Fruit fly (Drosophila melanogaster) whole organism, larva: ENCODE data around the gene RnpS1.

Experiments
- noc ChIP-seq: fragments of 200-800 bp; sonication (Bioruptor generic); optimal IDR thresholded peaks from 3 replicates; lab custom pipeline; 2019; ENCODE audit warnings: missing biosample characterization, mild to moderate bottlenecking, missing genetic modification characterization, moderate library complexity

Gene RnpS1

dm6 chr3R:9551659-9552435 is at the start of gene RnpS1, which contains the start of gene mura:
TSS of gene RnpS1 (plus strand) at chr3R:9552034.
TSS of gene mura (minus strand) at chr3R:9551806.
- peak; percentile 61 for TF ChIP-seq noc

DNA sequence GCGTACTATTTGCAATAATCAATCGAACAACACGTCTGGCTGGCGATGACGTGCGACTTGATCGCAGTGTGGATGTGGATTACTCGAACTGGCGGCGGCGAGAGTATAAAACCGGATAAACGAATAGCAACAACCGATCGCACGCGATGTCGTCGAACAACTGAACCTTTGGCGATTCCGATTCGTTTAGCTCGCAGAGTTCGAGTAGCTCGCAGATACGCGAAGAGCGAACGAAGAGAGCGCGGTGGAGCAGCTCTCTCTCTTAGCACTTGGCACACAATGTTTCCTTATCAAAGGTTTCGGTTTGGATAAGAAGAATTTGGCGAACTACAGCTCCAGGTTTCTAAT is 49.4 kb upstream of the RnpS1 start, which contains the start of gene RhoL:
RhoL (minus strand) TSS at position 166 of the 348 bp plus-strand sequence.
- peak; percentile 54 for TF ChIP-seq noc

DNA sequence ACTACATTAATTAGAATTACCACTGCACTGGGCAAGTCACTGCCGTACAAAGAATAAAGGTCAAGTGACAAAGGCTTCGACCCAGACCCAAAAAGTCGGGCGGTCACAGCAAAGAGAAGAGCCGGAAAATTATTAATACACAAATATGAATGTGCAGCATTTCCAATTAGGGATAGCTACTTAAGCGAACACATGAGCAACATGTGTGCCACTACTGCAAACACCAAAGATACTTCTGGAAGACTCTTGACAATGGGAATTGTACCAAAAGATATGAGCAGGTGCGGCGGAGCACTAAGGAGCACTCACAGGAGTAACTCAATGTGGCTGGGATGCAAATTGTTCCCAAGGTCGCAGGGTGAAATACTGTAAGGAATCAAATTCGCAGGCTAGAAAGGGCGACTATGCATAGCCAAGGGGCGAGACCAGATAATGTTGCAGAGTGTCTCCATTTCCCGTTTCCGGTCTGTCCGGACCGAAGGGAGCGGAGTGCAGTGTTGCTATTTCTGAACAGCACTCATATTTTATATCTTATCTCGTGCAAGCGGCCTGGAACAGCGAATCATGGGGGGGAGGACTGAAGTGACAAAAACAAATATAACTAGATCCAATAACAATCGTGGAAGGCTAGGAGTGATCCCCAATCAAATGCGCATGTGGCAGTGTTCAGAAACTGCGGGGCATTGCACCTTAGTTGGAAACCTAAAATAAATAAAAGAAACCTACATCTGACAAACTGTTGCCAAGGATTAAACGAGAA is 48.3 kb upstream of the RnpS1 start:
- no peak for TF ChIP-seq noc

dm6 chr3R:9504355-9504754 is 47.5 kb upstream of the RnpS1 start, which contains the start of gene CG8149:
TSS of gene CG8149 (plus strand) at chr3R:9504656.
- peak; percentile 13 for TF ChIP-seq noc

DNA sequence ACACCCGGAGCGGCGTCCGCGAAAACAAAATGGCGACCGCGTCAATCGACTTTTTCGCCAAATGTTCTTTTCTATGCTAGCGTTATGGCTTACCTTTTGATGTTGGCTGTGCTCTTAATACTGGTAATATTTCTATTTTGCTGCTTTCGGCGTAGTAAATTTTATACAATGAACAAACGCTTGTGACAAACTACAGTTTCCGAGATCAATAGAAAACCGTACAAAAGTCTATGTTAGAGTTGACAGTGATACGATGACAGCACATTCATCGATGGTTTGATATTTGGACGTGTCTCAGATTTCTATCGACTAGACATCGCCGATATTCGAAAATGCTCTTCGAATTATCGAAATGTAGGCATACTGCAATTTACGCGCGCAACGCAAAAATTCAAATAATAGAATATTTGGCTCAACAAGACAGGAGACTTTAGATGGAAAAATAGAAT is 41.7 kb upstream of the RnpS1 start, which contains the start of gene rump:
rump (minus strand) TSS at position 255 of the 449 bp plus-strand sequence.
- TF ChIP-seq noc: no peak

DNA sequence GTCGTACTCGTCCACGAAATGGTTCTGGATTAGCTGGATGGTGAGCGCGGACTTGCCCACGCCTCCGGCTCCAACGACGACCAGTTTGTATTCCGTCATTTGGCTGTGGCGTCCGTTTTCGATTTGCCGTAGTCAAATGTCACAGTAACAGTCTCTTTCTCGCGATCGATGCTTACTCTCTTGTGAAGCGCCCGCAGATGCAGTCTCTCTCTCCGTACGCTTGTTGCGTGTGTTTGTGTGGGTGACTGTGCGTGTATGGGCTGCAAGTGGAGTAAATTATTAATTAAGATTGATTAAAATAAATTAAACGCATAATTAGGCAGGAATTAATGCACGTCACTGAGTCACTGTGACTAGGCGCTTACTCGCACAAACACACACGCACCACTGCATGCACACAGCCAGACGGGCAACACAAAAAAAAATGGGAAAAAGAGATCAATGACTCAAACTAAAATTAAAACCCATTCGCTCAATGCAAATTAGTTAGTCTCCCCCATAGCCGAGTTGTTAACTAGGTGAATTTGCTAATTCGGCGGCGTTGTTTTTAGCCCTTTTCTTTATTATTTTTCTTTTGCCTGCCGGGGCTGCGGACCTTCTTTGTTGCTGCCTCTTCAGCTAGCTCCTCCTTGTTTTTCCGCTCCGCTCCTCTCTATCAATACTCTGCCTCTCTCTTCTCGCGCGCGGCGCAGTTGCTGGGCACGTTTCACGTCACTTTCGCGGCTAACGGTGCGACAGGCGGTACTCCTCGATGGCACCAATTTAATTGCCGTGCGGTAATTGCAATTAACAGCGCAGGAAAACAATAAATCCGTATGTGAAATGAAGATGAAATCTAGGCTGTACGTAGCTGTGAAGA is 39.4 kb upstream of the RnpS1 start:
- TF ChIP-seq noc: no peak

DNA sequence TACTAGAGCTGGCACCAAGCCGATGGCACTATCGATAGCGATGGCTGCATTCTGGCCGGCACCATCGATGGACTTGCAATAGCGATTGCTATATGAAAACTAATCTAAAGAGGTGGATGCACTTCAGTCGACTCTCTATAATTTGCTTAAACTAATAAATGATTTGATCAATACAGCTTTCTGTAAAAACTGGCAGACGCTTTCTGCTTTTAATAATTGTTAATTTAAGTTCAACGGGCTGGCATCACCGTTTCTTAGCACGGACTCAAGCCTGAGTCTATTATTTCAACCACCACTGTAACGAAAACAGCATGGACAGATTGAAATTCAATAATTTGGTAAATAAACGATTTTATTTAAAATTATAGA is 38.8 kb upstream of the RnpS1 start, which contains the start of the genes Ras85D and Rlb1:
Ras85D (minus strand) TSS at position 16 of the 369 bp plus-strand sequence.
Rlb1 (plus strand) TSS at position 276 of the 369 bp plus-strand sequence.
- peak; percentile 75 for TF ChIP-seq noc

dm6 chr3R:9515860-9516344 is 35.9 kb upstream of the RnpS1 start, which contains the start of the genes mRpL47, CG8176 and Kdm3:
TSS of gene mRpL47 (minus strand) at chr3R:9515908.
TSS of gene CG8176 (plus strand) at chr3R:9516007.
TSS of gene Kdm3 (plus strand) at chr3R:9516007.
- peak; percentile 42 for TF ChIP-seq noc

- TF ChIP-seq noc: no peak
These were observed 35.4 kb upstream of the RnpS1 start for dm6 chr3R:9516400-9516852.

DNA sequence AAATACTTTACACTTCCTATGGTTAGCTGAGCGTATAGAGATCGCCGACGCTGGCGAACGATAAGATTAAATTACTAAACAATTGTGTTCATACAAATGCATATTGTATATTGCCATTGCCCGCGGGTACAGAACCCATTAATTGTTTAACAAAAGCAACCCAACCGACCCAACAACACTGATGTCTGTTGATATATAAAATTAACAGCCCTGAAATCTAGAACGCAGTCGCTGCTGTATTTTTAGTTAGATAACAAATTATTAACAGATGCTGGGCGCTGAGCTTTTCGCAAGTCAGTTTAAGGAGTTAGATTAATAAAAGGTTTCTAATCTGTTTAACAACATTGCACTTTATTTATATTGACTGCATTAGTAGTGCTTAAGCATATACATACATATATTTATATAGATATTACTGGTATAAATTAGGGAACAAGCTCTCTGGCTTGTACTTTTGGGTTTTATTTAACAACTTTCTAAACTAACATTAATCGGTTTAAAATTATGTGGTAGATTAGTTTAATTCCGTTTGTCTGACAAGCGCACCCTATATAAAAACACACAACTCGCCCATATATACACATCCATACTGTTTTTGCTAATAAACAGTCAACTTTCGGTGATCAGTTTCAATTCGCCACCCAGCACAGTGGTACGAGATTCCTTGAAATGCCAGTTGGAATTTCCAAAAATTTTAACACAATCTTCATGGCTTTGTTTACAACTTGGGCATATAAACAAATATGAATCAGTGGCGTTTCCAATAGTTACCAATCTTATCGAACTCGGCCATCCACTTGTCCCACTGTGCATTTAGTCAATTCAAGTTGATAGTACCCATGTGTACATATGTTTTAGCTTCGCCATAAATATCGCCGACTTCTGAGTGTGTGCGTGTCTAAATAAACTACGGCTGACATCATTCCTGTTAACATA is 23.7 kb upstream of the RnpS1 start:
- TF ChIP-seq noc: peak; percentile 96

- TF ChIP-seq noc: no peak
These were observed 22.4 kb upstream of the RnpS1 start for dm6 chr3R:9529387-9529897.

DNA sequence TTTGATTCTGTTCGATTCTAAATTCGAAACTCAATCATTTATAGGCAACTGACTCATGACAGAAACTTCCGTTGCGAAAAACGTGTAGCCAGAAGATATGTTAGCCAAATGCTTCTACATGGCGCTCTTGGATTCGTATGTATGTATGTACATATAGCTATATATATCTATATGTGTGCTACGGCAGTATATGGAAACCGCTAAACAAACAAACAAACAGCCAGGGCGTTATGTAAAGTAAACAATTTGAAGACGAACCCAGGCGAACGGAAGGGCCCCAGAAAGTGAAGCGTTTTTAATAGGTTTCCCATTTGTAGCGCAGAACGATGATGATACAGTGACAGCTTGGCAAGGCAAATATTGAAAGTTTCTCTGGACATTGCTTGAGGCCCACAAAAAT is 21.9 kb upstream of the RnpS1 start:
- TF ChIP-seq noc: no peak

- TF ChIP-seq noc: no peak
These were observed 19.2 kb upstream of the RnpS1 start, which contains the start of gene by for dm6 chr3R:9532437-9533180. TSS of gene by (minus strand) at chr3R:9533011.
